Worm (Caenorhabditis elegans): ENCODE data around the gene srv-10.
A peak's percentile ranks its signal among the peaks of the same experiment; 100 is the strongest.

srv-10 gene

DNA sequence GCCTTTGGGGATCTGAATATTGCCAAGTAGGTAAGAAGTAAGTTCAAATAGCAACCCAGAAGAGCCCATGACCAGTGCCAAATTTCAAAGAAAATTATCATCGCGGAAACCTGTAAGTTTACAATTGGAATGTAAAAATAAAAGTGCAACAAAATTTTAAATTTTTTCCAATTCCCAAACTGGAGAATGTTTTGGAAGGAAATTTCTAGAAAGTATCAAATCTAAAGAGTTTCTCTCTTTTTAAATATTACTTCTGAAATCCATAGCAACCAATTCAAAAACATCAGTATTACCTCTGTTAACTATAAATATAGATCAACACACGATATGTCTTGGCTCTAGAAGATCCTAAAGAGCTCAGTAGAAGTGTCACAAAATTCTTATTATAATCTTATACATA lies 5.0 kb downstream of the srv-10 start, which contains the start of gene srd-19:
Gene srd-19, minus strand, starts transcription at position 101 of the 400 bp plus-strand sequence.
- no peak for TF ChIP-seq C06A6.2 (GFP tag; conservative IDR thresholded peaks at IDR 0.05)
- no peak for TF ChIP-seq F57C9.4 (tag; optimal IDR thresholded peaks at IDR 0.05)
- no peak for TF ChIP-seq ccch-3 (GFP tag; optimal IDR thresholded peaks at IDR 0.05)
- no peak for TF ChIP-seq madf-8 (GFP tag; conservative IDR thresholded peaks at IDR 0.05)
- no peak for TF ChIP-seq somi-1 (GFP tag; optimal IDR thresholded peaks at IDR 0.05)
- no peak for TF ChIP-seq K12H6.12 (tag; optimal IDR thresholded peaks at IDR 0.05)
- TF ChIP-seq egrh-3 (GFP tag; IDR thresholded peaks at IDR 0.05): no peak
- no peak for TF ChIP-seq ama-1 (optimal IDR thresholded peaks at IDR 0.05)
- no peak for TF ChIP-seq ama-1 (GFP tag; optimal IDR thresholded peaks at IDR 0.05)
- TF ChIP-seq B0019.2 (GFP tag; conservative IDR thresholded peaks at IDR 0.05): no peak
- TF ChIP-seq ztf-6 (GFP tag; IDR thresholded peaks at IDR 0.05): no peak
- no peak for TF ChIP-seq nfya-2 (GFP tag; IDR thresholded peaks at IDR 0.05)
- TF ChIP-seq fkh-3 (tag; optimal IDR thresholded peaks at IDR 0.05): no peak
- no peak for TF ChIP-seq ceh-79 (tag; optimal IDR thresholded peaks at IDR 0.05)
- TF ChIP-seq sdz-38 (tag; optimal IDR thresholded peaks at IDR 0.05): no peak
- no peak for TF ChIP-seq lin-35 (GFP tag; optimal IDR thresholded peaks at IDR 0.05)
- TF ChIP-seq tlf-1 (GFP tag; optimal IDR thresholded peaks at IDR 0.05): no peak
- no peak for TF ChIP-seq B0336.3 (GFP tag; IDR thresholded peaks at IDR 0.05)
- TF ChIP-seq snpc-3.4 (tag; optimal IDR thresholded peaks at IDR 0.05): no peak

- TF ChIP-seq lin-26 (GFP tag; IDR thresholded peaks at IDR 0.05): no peak
- no peak for TF ChIP-seq efl-1 (GFP tag; optimal IDR thresholded peaks at IDR 0.05)
- no peak for TF ChIP-seq ceh-58 (GFP tag; IDR thresholded peaks at IDR 0.05)
- TF ChIP-seq ceh-79 (tag; optimal IDR thresholded peaks at IDR 0.05): no peak
- no peak for TF ChIP-seq tlf-1 (GFP tag; optimal IDR thresholded peaks at IDR 0.05)
Measured at ce11 chrV:13432364-13432763, 8.7 kb downstream of the srv-10 start, which contains the start of gene srd-17. Gene srd-17, minus strand, starts transcription at chrV:13432714.

DNA sequence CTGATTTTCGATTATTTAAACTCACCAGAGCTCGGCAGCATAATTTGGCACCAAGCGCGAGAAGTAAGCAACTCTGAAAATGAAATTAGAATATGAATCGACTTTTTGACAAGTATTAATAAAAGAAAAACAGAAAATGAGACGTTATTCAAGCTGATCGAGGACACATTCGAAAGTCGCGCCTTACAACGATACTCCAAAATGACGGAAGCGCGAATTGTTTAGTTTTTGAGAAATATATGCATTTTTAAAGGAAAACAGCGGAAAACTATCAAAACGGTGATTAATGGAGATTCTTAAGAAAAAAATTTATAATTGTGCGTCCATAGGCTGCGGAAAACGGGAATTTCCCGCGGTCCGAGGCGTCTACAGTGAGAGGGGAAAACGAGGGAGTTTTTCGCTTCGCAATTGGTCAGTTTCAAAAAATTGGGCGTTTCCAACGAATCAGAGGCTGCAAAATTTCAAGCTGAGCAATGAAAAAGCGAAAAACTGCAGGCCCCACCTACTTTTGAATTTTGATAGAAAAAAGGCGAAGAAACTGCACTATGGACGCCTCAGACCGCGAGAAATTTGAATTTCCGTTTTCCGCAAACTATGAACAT lies 13.9 kb downstream of the srv-10 start, which contains the start of gene mes-4:
Gene mes-4, minus strand, starts transcription at position 73 of the 602 bp plus-strand sequence.
- no peak for TF ChIP-seq F39B2.1 (GFP tag; IDR thresholded peaks at IDR 0.05)
- TF ChIP-seq C17E4.6 (GFP tag; IDR thresholded peaks at IDR 0.05): no peak
- TF ChIP-seq hsf-1 (GFP tag; IDR thresholded peaks at IDR 0.05): no peak
- peak; percentile 78 for TF ChIP-seq attf-3 (GFP tag; conservative IDR thresholded peaks at IDR 0.05)
- peak; percentile 83 for TF ChIP-seq nfyb-1 (GFP tag; IDR thresholded peaks at IDR 0.05)
- no peak for TF ChIP-seq ztf-6 (GFP tag; IDR thresholded peaks at IDR 0.05)

DNA sequence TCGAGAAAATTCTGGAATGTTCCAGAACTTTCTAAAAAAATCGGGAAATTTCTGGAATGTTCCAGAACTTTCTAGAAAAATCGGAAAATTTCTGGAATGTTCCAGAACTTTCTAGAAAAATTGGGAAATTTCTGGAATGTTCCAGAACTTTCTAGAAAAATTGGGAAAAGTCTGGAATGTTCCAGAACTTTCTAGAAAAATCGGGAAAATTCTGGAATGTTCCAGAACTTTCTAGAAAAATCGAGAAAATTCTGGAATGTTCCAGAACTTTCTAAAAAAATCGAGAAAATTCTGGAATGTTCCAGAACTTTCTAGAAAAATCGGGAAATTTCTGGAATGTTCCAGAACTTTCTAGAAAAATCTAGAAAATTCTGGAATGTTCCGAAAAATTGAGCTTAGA lies 16.6 kb downstream of the srv-10 start:
- peak; percentile 37; the same call in 1 of the 2 replicates for TF ChIP-seq D2030.7 (GFP tag; IDR thresholded peaks at IDR 0.05)
- TF ChIP-seq ekl-4 (GFP tag; IDR thresholded peaks at IDR 0.05): peak; percentile 61
- TF ChIP-seq egrh-3 (GFP tag; IDR thresholded peaks at IDR 0.05): peak; percentile 67
- peak; percentile 91 for TF ChIP-seq dox-1 (GFP tag; IDR thresholded peaks at IDR 0.05)
- peak; percentile 97 for TF ChIP-seq hsf-1 (GFP tag; IDR thresholded peaks at IDR 0.05)

ce11 chrV:13441661-13442060 lies 18.0 kb downstream of the srv-10 start, which contains the start of gene col-162:
Gene col-162, plus strand, starts transcription at chrV:13441961.
- TF ChIP-seq B0019.2 (GFP tag; conservative IDR thresholded peaks at IDR 0.05) (no peak), madf-6 (GFP tag; IDR thresholded peaks at IDR 0.05) (no peak)

Measured in whole organism, young adult.